Worm (Caenorhabditis elegans) whole organism, L4/young adult: Measurements from ENCODE around the gene C03B8.3.

ENCODE experiments used
- W03F9.2 ChIP-seq: fragments of 150-350 bp; optimal IDR thresholded peaks from 2 replicates; lab custom pipeline; 2014; ENCODE audit warnings: missing biosample characterization, missing genetic modification characterization
- dao-5 ChIP-seq: sonication (generic microtip); optimal IDR thresholded peaks from 2 replicates; lab custom pipeline; 2016; ENCODE audit warnings: missing genotype, missing genetic modification characterization, moderate library complexity, missing compliant biosample characterization
- him-1 ChIP-seq: sonication (generic microtip); optimal IDR thresholded peaks from 2 replicates; lab custom pipeline; 2016; ENCODE audit warnings: missing genotype, missing genetic modification reagents, missing genetic modification characterization, missing compliant biosample characterization

Gene C03B8.3

DNA sequence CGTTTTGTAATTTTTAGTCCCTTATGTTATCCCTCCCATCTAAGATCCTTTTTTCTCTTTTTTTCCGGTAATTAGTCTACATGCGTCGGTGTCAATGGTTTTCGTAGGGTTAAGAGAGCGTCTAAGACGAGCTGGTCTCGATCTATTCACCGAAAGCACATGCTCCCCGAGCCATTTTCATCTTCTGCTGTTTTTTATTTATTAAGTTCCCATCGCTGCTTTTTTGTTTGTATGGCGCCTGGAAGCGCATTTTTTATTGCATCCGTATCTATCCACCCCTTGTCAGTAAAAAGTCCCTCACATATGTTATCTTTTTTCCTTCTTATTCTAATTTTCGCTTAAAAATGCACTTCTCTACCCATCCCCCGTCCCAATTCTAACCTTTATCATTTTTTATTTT lies 24.7 kb downstream of the C03B8.3 start:
- TF ChIP-seq dao-5 (tag; lab: Kevin White, UChicago) (no peak), him-1 (tag; lab: Kevin White, UChicago) (no peak), W03F9.2 (tag; lab: Kevin White, UChicago) (no peak)

DNA sequence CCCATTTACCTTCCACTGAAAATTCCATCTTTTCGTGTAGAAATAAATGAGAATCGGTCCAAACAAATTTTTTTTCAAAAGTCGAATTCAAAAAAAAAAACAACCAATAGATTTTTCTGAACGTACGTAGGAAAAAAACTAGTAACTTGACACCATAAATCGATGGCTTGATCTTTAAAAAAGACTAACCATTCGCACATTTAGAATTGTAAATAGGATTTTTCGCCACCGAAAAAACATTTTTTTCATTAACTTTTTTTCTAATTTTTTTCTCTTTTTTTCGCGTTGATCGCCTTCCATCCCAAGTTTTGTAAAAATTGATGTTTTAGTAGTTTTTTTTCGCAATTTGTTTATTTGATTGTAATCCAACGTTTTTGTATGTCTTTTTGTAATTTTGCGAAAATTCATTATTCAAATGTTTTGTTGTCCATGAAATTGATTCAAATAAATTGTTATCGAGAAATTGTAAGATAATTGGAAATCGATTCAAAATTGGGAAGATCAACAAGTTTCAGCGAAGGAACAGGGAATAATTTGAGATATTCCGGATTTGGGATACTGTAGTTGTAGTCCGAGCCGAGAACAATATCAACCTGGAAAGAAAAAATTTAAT lies 25.6 kb downstream of the C03B8.3 start:
- TF ChIP-seq him-1 (tag; lab: Kevin White, UChicago) (peak; percentile 16), dao-5 (tag; lab: Kevin White, UChicago) (no peak)

DNA sequence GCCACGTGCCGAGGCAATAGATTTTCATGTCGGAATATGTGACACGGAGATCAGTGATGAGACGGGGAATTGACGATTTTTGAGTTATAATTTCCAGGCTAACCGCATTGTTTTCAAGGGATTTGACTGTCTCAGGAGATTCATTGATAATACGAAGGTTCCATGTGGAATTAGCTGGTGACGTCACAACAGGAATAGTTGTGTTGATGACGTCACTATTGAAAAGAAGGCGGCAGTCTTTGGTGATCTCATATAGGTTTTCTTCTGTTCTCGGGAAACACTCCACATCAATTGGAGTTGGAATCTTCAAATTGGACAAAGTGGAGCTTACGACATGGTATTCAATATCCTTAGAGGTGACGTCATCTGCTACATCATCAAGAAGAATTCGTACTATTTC lies 31.1 kb downstream of the C03B8.3 start:
- TF ChIP-seq him-1 (tag; lab: Kevin White, UChicago) (no peak), W03F9.2 (tag; lab: Kevin White, UChicago) (no peak), dao-5 (tag; lab: Kevin White, UChicago) (no peak)

DNA sequence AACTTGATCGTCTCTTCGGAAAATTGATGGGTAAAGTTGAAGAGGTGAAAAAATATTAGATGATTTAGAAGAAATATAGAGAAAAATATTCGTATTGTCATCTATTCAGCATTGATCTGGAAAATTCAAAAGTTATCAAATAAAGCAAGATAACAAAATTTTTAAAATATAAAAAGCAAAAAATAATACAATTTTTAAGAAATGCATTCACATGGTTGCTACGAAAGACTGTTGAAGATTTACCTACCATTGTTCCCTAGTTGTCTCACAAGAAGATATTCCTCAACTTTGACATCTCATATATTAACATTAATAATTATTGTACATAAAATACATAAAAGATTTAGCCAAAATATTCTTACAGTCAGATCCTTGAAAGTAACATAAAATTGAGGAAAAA lies 42.2 kb downstream of the C03B8.3 start, which contains the start of gene cdh-3:
Gene cdh-3 (minus strand): TSS at position 101 of the 400 bp plus-strand sequence.
- TF ChIP-seq dao-5 (tag; lab: Kevin White, UChicago) (no peak), W03F9.2 (tag; lab: Kevin White, UChicago) (no peak), him-1 (tag; lab: Kevin White, UChicago) (no peak)

DNA sequence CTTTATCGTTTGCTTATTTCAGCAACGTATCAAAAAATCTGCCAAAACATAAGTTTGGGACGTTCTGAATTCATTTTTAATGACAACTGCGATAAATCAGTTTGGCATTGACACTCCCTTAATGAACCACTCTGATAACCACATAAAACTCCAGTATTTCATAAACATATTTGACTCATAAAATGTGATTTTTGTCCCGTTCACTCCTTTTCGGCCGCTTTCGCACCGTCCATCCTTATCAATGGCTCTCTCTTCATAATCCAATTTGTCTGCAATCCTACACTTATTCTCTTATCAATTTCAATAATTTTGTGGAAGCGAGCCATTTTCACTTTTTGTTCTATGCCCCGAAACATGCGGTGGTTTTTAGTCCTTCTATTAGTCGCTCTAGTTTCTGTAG lies 46.5 kb downstream of the C03B8.3 start, which contains the start of gene pcp-1:
Gene pcp-1 (plus strand): TSS at position 342 of the 400 bp plus-strand sequence.
- TF ChIP-seq dao-5 (tag; lab: Kevin White, UChicago) (no peak), W03F9.2 (tag; lab: Kevin White, UChicago) (no peak), him-1 (tag; lab: Kevin White, UChicago) (no peak)

DNA sequence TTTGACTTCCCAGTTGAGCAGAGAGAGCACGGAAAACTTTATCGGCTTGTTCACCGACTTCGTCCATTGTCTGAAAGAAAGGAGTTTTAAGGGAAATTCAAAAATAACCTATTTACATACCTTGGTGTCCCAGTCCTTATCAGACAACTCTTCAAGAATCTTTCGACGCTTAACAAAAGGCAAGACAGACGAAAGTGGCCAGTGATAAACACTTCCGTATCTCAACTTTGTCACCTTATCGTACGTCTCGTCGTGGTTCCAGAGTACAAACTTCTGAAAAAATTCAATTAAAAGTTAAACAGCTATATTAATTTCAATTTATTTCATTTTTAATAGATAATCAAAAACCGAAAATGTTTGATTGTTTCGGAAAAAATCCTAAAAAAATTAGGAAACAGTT lies 50.1 kb downstream of the C03B8.3 start:
- no peak for TF ChIP-seq dao-5 (tag; lab: Kevin White, UChicago)
- no peak for TF ChIP-seq him-1 (tag; lab: Kevin White, UChicago)
- no peak for TF ChIP-seq W03F9.2 (tag; lab: Kevin White, UChicago)

DNA sequence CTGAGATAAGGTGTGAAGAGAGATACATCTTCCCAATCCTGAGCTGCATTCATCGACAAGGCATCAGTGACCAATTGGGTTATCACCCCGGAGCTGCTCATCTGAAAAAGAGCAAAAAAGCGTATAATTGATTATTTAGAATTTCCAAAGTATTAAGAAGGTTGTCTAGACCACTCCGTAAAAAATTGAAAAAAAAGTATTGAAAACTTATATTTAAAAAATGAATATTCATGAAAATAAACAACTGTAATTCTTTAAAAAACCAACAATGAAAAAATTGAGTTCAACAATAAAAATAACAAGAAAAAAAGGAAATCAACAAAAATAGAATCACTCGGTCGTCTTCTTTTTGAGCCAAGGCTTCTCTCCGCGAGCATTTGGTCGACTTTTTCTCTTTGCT lies 51.4 kb downstream of the C03B8.3 start, which contains the start of gene mtx-2:
Gene mtx-2 (minus strand): TSS at position 101 of the 400 bp plus-strand sequence.
- TF ChIP-seq him-1 (tag; lab: Kevin White, UChicago) = no peak
- no peak for TF ChIP-seq W03F9.2 (tag; lab: Kevin White, UChicago)
- TF ChIP-seq dao-5 (tag; lab: Kevin White, UChicago) = no peak

DNA sequence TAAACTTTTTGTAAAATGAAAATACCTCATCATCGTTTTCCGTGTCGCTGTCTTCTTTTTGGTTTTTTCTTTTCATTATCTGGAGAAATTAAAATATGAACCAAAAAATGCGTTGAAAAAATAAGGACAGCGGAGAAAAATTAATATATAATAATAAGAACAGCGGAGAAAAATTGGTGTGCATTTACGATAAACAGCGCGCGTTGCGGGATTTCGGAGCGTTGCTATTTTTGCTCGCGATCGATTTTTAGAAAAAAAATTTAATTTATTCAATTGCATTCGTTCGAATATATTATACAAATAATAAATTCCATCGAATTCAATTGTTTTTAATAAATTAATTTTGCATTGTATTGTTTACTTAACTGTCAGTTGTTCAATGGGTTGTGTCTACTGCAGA lies 53.9 kb downstream of the C03B8.3 start, which contains the start of gene ZK686.2:
Gene ZK686.2 (minus strand): TSS at position 79 of the 400 bp plus-strand sequence.
- no peak for TF ChIP-seq dao-5 (tag; lab: Kevin White, UChicago)
- no peak for TF ChIP-seq him-1 (tag; lab: Kevin White, UChicago)
- TF ChIP-seq W03F9.2 (tag; lab: Kevin White, UChicago) = no peak
